Fruit fly (Drosophila melanogaster) whole organism, prepupa: ENCODE results near the gene CG14142.

Experiments used
- Lpt ChIP-seq: fragments of 200-800 bp; sonication (Bioruptor generic); optimal IDR thresholded peaks from 3 replicates; lab custom pipeline; 2016; ENCODE audit warnings: missing biosample characterization, missing genetic modification characterization
- Sox15 ChIP-seq: fragments of 200-800 bp; sonication (Bioruptor generic); optimal IDR thresholded peaks from 3 replicates; lab custom pipeline; 2016; ENCODE audit warnings: missing biosample characterization, missing genetic modification characterization
- fd59A ChIP-seq: fragments of 200-800 bp; sonication (Bioruptor generic); optimal IDR thresholded peaks from 2 replicates; lab custom pipeline; 2017; ENCODE audit warnings: missing biosample characterization, mild to moderate bottlenecking, missing genetic modification characterization, missing genetic modification reagents
- lz ChIP-seq: fragments of 200-800 bp; sonication (Bioruptor generic); optimal IDR thresholded peaks from 3 replicates; lab custom pipeline; 2016; ENCODE audit warnings: missing biosample characterization, missing genetic modification characterization

DNA sequence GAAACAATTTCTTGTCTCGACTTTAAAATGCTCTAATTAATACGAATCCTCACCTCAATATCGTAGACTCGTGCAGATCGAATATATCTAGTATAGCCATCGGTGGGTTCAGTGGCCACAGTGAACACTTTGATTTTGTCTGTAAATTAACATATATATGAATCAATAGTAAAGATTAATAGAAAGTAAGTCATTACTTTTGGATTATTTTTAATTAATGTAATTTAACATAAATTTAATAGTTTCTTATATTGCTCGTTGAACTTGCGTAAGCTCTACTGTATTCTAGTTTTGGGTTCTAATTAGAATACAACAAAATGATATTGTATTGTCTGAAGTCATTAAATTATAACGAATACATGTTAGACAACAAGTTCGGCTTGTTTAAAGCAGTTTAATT lies 31.5 kb downstream of the CG14142 start:
- TF ChIP-seq lz (GFP tag; lab: Kevin White, UChicago) (no peak), Lpt (GFP tag; lab: Kevin White, UChicago) (no peak), Sox15 (GFP tag; lab: Kevin White, UChicago) (no peak), fd59A (GFP tag; lab: Kevin White, UChicago) (no peak)
